Fruit fly (Drosophila melanogaster) whole organism, embryonic: ENCODE results near the gene abo.
A peak's percentile ranks its signal among the peaks of the same experiment; 100 is the strongest.

Source experiments
- ATbp ChIP-seq: fragments of 200-800 bp; sonication (Bioruptor generic); optimal IDR thresholded peaks from 2 replicates; lab custom pipeline; 2017; ENCODE audit warnings: missing biosample characterization, mild to moderate bottlenecking, missing genetic modification characterization, missing genetic modification reagents
- CG11560 ChIP-seq: fragments of 200-800 bp; sonication (Bioruptor generic); IDR thresholded peaks from 3 replicates; pipeline ENCODE4 v1.3.6; 2022; ENCODE audit warnings: missing biosample characterization, missing genetic modification characterization
- CG12155 ChIP-seq: fragments of 200-800 bp; sonication (Bioruptor generic); optimal IDR thresholded peaks from 3 replicates; lab custom pipeline; 2016; ENCODE audit warnings: missing biosample characterization, missing genetic modification characterization
- CG13424 ChIP-seq: fragments of 200-800 bp; sonication (Bioruptor generic); optimal IDR thresholded peaks from 2 replicates; lab custom pipeline; 2019; ENCODE audit warnings: missing biosample characterization, mild to moderate bottlenecking, missing genetic modification characterization, moderate library complexity
- CG1529 ChIP-seq: fragments of 200-800 bp; sonication (Bioruptor generic); optimal IDR thresholded peaks from 3 replicates; lab custom pipeline; 2018; ENCODE audit warnings: missing biosample characterization, missing genetic modification characterization
- CG17186 ChIP-seq: fragments of 200-800 bp; sonication (Bioruptor generic); optimal IDR thresholded peaks from 3 replicates; lab custom pipeline; 2017; ENCODE audit warnings: missing biosample characterization, missing genetic modification reagents, missing genetic modification characterization
- CG18476 ChIP-seq: fragments of 200-800 bp; sonication (Bioruptor generic); optimal IDR thresholded peaks from 2 replicates; lab custom pipeline; 2016; ENCODE audit warnings: missing biosample characterization, mild to moderate bottlenecking, missing genetic modification characterization
- CG18619 ChIP-seq: fragments of 200-800 bp; sonication (Bioruptor generic); optimal IDR thresholded peaks from 3 replicates; lab custom pipeline; 2017; ENCODE audit warnings: missing biosample characterization, mild to moderate bottlenecking, missing genetic modification characterization
- CG18764 ChIP-seq: fragments of 200-800 bp; sonication (Bioruptor generic); optimal IDR thresholded peaks from 3 replicates; lab custom pipeline; 2016; ENCODE audit warnings: missing biosample characterization, missing genetic modification characterization
- CG32767 ChIP-seq: fragments of 200-800 bp; sonication (Bioruptor generic); IDR thresholded peaks from 2 replicates; pipeline ENCODE4 v1.3.6; 2022; ENCODE audit warnings: missing biosample characterization, missing genetic modification characterization
- CG3281 ChIP-seq: fragments of 200-800 bp; sonication (Bioruptor generic); optimal IDR thresholded peaks from 3 replicates; lab custom pipeline; 2017; ENCODE audit warnings: missing biosample characterization, mild to moderate bottlenecking, missing genetic modification characterization
- CG5245 ChIP-seq: fragments of 200-800 bp; sonication (Bioruptor generic); optimal IDR thresholded peaks from 3 replicates; lab custom pipeline; 2016; ENCODE audit warnings: missing biosample characterization, missing genetic modification characterization
- CG6765 ChIP-seq: fragments of 200-800 bp; sonication (Bioruptor generic); optimal IDR thresholded peaks from 3 replicates; lab custom pipeline; 2017; ENCODE audit warnings: missing biosample characterization, mild to moderate bottlenecking, missing genetic modification characterization
- CG7786 ChIP-seq: fragments of 200-800 bp; sonication (Bioruptor generic); optimal IDR thresholded peaks from 2 replicates; lab custom pipeline; 2016; ENCODE audit warnings: missing biosample characterization, missing genetic modification characterization
- CG8359 ChIP-seq: fragments of 200-800 bp; sonication (Bioruptor generic); optimal IDR thresholded peaks from 2 replicates; lab custom pipeline; 2017; ENCODE audit warnings: missing biosample characterization, mild to moderate bottlenecking, missing genetic modification characterization, borderline replicate concordance
- CG8765 ChIP-seq: fragments of 200-800 bp; sonication (Bioruptor generic); IDR thresholded peaks from 2 replicates; pipeline ENCODE4 v1.3.6; 2022; ENCODE audit warnings: missing biosample characterization, missing genetic modification characterization
- CG9215 ChIP-seq: fragments of 200-800 bp; sonication (Bioruptor generic); IDR thresholded peaks from 2 replicates; pipeline ENCODE4 v1.3.6; 2022; ENCODE audit warnings: missing biosample characterization, missing genetic modification characterization
- CHES-1-like ChIP-seq: fragments of 200-800 bp; sonication (Bioruptor generic); optimal IDR thresholded peaks from 2 replicates; lab custom pipeline; 2016; ENCODE audit warnings: missing biosample characterization, missing genetic modification characterization
- Doc3 ChIP-seq: fragments of 200-800 bp; sonication (Bioruptor generic); IDR thresholded peaks from 3 replicates; pipeline ENCODE4 v1.3.6; 2022; ENCODE audit warnings: missing biosample characterization, missing genetic modification characterization; ENCODE audit not compliant: partially characterized antibody
- Drgx ChIP-seq: fragments of 200-800 bp; sonication (Bioruptor generic); IDR thresholded peaks from 2 replicates; pipeline ENCODE4 v1.3.6; 2022; ENCODE audit warnings: missing biosample characterization, missing genetic modification characterization
- HLHmδ ChIP-seq: fragments of 200-800 bp; sonication (Bioruptor generic); optimal IDR thresholded peaks from 2 replicates; lab custom pipeline; 2018; ENCODE audit warnings: missing biosample characterization, mild to moderate bottlenecking, missing genetic modification characterization, moderate library complexity
- Oli ChIP-seq: fragments of 200-800 bp; sonication (Bioruptor generic); optimal IDR thresholded peaks from 2 replicates; lab custom pipeline; 2018; ENCODE audit warnings: missing biosample characterization, mild to moderate bottlenecking, missing genetic modification characterization, moderate library complexity
- Ptx1 ChIP-seq: fragments of 200-800 bp; sonication (Bioruptor generic); IDR thresholded peaks from 2 replicates; pipeline ENCODE4 v1.3.6; 2022; ENCODE audit warnings: missing biosample characterization, missing genetic modification characterization
- TFAM ChIP-seq: fragments of 200-800 bp; sonication (Bioruptor generic); optimal IDR thresholded peaks from 2 replicates; lab custom pipeline; 2017; ENCODE audit warnings: missing biosample characterization, missing genetic modification characterization, inconsistent platforms
- chn ChIP-seq: fragments of 200-800 bp; sonication (Bioruptor generic); optimal IDR thresholded peaks from 2 replicates; lab custom pipeline; 2016; ENCODE audit warnings: missing biosample characterization, missing genetic modification characterization
- corto ChIP-seq: fragments of 200-800 bp; sonication (Bioruptor generic); optimal IDR thresholded peaks from 2 replicates; lab custom pipeline; 2016; ENCODE audit warnings: missing biosample characterization, mild to moderate bottlenecking, missing genetic modification characterization, moderate library complexity
- crol ChIP-seq: fragments of 200-800 bp; sonication (Bioruptor generic); IDR thresholded peaks from 2 replicates; pipeline ENCODE4 v1.3.6; 2022; ENCODE audit warnings: missing biosample characterization, missing genetic modification characterization
- dmrt11E ChIP-seq: fragments of 200-800 bp; sonication (Bioruptor generic); optimal IDR thresholded peaks from 3 replicates; lab custom pipeline; 2018; ENCODE audit warnings: missing biosample characterization, mild to moderate bottlenecking, missing genetic modification characterization, moderate library complexity
- fd96Cb ChIP-seq: fragments of 200-800 bp; sonication (Bioruptor generic); optimal IDR thresholded peaks from 2 replicates; lab custom pipeline; 2018; ENCODE audit warnings: missing biosample characterization, mild to moderate bottlenecking, missing genetic modification characterization, moderate library complexity
- gce ChIP-seq: fragments of 200-800 bp; sonication (Bioruptor generic); IDR thresholded peaks from 3 replicates; pipeline ENCODE4 v1.3.6; 2022; ENCODE audit warnings: missing biosample characterization, missing genetic modification characterization
- gcm2 ChIP-seq: fragments of 200-800 bp; sonication (Bioruptor generic); optimal IDR thresholded peaks from 2 replicates; lab custom pipeline; 2016; ENCODE audit warnings: missing biosample characterization, missing genetic modification characterization
- hkb ChIP-seq, 2 experiments: fragments of 200-800 bp in 1 of 2; fragments of >200 bp in 1 of 2; sonication (Bioruptor generic) in 1 of 2; IDR thresholded peaks in 1 of 2; optimal IDR thresholded peaks in 1 of 2; 2 replicates each; pipeline versions ENCODE4 v1.3.6 to Lab custom; 2017 to 2022; ENCODE audit warnings: missing biosample characterization in 1 of 2, missing genetic modification characterization in 1 of 2
- jigr1 ChIP-seq: fragments of 200-800 bp; sonication (Bioruptor generic); IDR thresholded peaks from 3 replicates; pipeline ENCODE4 v1.3.6; 2022; ENCODE audit warnings: missing biosample characterization, missing genetic modification characterization
- jing ChIP-seq: fragments of 200-800 bp; sonication (Bioruptor generic); optimal IDR thresholded peaks from 2 replicates; lab custom pipeline; 2018; ENCODE audit warnings: missing biosample characterization, mild to moderate bottlenecking, missing genetic modification characterization
- klu ChIP-seq: fragments of 200-800 bp; sonication (Bioruptor generic); IDR thresholded peaks from 2 replicates; pipeline ENCODE4 v1.3.6; 2022; ENCODE audit warnings: missing biosample characterization, missing genetic modification characterization
- mam ChIP-seq: fragments of 200-800 bp; sonication (Bioruptor generic); optimal IDR thresholded peaks from 3 replicates; lab custom pipeline; 2016; ENCODE audit warnings: missing biosample characterization, missing genetic modification characterization
- oc ChIP-seq: fragments of 200-800 bp; sonication (Bioruptor generic); optimal IDR thresholded peaks from 2 replicates; lab custom pipeline; 2018; ENCODE audit warnings: missing biosample characterization, mild to moderate bottlenecking, missing genetic modification characterization, moderate library complexity
- onecut ChIP-seq: fragments of 200-800 bp; sonication (Bioruptor generic); IDR thresholded peaks from 2 replicates; pipeline ENCODE4 v1.3.6; 2022; ENCODE audit warnings: missing biosample characterization, missing genetic modification characterization
- repo ChIP-seq: fragments of 200-800 bp; sonication (Bioruptor generic); optimal IDR thresholded peaks from 2 replicates; lab custom pipeline; 2016; ENCODE audit warnings: missing biosample characterization, missing genetic modification characterization
- ro ChIP-seq: fragments of 200-800 bp; sonication (Bioruptor generic); IDR thresholded peaks from 2 replicates; pipeline ENCODE4 v1.3.6; 2022; ENCODE audit warnings: missing biosample characterization, missing genetic modification characterization
- sc ChIP-seq, 3 experiments: fragments of >200 bp in 2 of 3; fragments of 200-800 bp in 1 of 3; sonication (Bioruptor generic) in 1 of 3; optimal IDR thresholded peaks; 2 replicates in 2 of 3; 3 replicates in 1 of 3; lab custom pipeline; 2017; ENCODE audit warnings: mild to moderate bottlenecking in 1 of 3, missing biosample characterization in 1 of 3, missing genetic modification characterization in 1 of 3, missing genetic modification reagents in 1 of 3
- sisA ChIP-seq: fragments of 200-800 bp; sonication (Bioruptor generic); IDR thresholded peaks from 2 replicates; pipeline ENCODE4 v1.3.6; 2022; ENCODE audit warnings: missing biosample characterization, missing genetic modification characterization
- stwl ChIP-seq: fragments of 200-800 bp; sonication (Bioruptor generic); optimal IDR thresholded peaks from 3 replicates; lab custom pipeline; 2018; ENCODE audit warnings: missing biosample characterization, mild to moderate bottlenecking, missing genetic modification characterization, moderate library complexity
- ttk ChIP-seq: fragments of 200-800 bp; sonication (Bioruptor generic); IDR thresholded peaks from 2 replicates; pipeline ENCODE4 v2.1.2; 2022; ENCODE audit warnings: missing biosample characterization, missing genetic modification characterization
- tup ChIP-seq: fragments of 200-800 bp; sonication (Bioruptor generic); optimal IDR thresholded peaks from 2 replicates; lab custom pipeline; 2016; ENCODE audit warnings: missing biosample characterization, mild to moderate bottlenecking, missing genetic modification characterization, moderate library complexity
- unc-4 ChIP-seq: fragments of 200-800 bp; sonication (Bioruptor generic); IDR thresholded peaks from 2 replicates; pipeline ENCODE4 v1.3.6; 2022; ENCODE audit warnings: missing biosample characterization, missing genetic modification characterization; ENCODE audit not compliant: partially characterized antibody
- unpg ChIP-seq: fragments of 200-800 bp; sonication (Bioruptor generic); optimal IDR thresholded peaks from 3 replicates; lab custom pipeline; 2018; ENCODE audit warnings: missing biosample characterization, mild to moderate bottlenecking, missing genetic modification characterization, moderate library complexity
- vvl ChIP-seq: fragments of 200-800 bp; sonication (Bioruptor generic); IDR thresholded peaks from 2 replicates; pipeline ENCODE4 v1.3.6; 2022; ENCODE audit warnings: missing biosample characterization, missing genetic modification characterization
- wek ChIP-seq: fragments of 200-800 bp; sonication (Bioruptor generic); optimal IDR thresholded peaks from 3 replicates; lab custom pipeline; 2018; ENCODE audit warnings: missing biosample characterization, mild to moderate bottlenecking, missing genetic modification characterization, moderate library complexity
- yki ChIP-seq: fragments of >200 bp; optimal IDR thresholded peaks from 3 replicates; lab custom pipeline; 2018
- zen ChIP-seq: fragments of 200-800 bp; sonication (Bioruptor generic); optimal IDR thresholded peaks from 3 replicates; lab custom pipeline; 2018; ENCODE audit warnings: missing biosample characterization, mild to moderate bottlenecking, missing genetic modification characterization, moderate library complexity

Gene abo

dm6 chr2L:10964493-10964892, 10.6 kb downstream of the abo start (continued):
- TF ChIP-seq jing (no peak), Ptx1 (GFP tag; lab: Robert Waterston, UW) (no peak), CG17186 (no peak), CG12155 (GFP tag; lab: Kevin White, UChicago) (no peak), klu (GFP tag; lab: Robert Waterston, UW) (no peak), sc (optimal IDR thresholded peaks at IDR 0.05; lab: Kevin White, UChicago) (no peak), sc (GFP tag; optimal IDR thresholded peaks at IDR 0.05; lab: Kevin White, UChicago) (no peak), CG18476 (GFP tag; lab: Kevin White, UChicago) (no peak), onecut (GFP tag; lab: Robert Waterston, UW) (0 out of 2 replicates have a peak, but pooled peaks have one; percentile 18), CG32767 (no peak), tup (GFP tag; lab: Kevin White, UChicago) (no peak), TFAM (no peak), mam (no peak), CG18619 (GFP tag; lab: Kevin White, UChicago) (no peak), ATbp (no peak), corto (GFP tag; lab: Kevin White, UChicago) (no peak), gce (no peak), ttk (GFP tag; lab: Robert Waterston, UW) (no peak), CG18764 (GFP tag; lab: Kevin White, UChicago) (no peak), vvl (GFP tag; lab: Robert Waterston, UW) (no peak), stwl (tag; lab: Kevin White, UChicago) (peak; percentile 93), chn (GFP tag; lab: Kevin White, UChicago) (no peak), dmrt11E (peak; percentile 24), CG8359 (GFP tag; lab: Kevin White, UChicago) (no peak), Drgx (GFP tag; lab: Robert Waterston, UW) (no peak), gcm2 (GFP tag; lab: Kevin White, UChicago) (no peak), CG6765 (GFP tag; lab: Kevin White, UChicago) (no peak), CG7786 (no peak), unpg (GFP tag; lab: Kevin White, UChicago) (no peak), sisA (GFP tag; lab: Robert Waterston, UW) (no peak), crol (no peak), CG11560 (no peak), HLHmδ (GFP tag; lab: Kevin White, UChicago) (no peak), CG1529 (GFP tag; lab: Kevin White, UChicago) (no peak), yki (lab: Kevin White, UChicago) (no peak), ro (no peak), oc (no peak), Doc3 (GFP tag; lab: Robert Waterston, UW) (no peak), CG8765 (no peak), CG13424 (tag; lab: Kevin White, UChicago) (peak; percentile 32), unc-4 (GFP tag; lab: Robert Waterston, UW) (no peak), CG5245 (GFP tag; lab: Kevin White, UChicago) (no peak), zen (tag; lab: Kevin White, UChicago) (peak; percentile 59), fd96Cb (tag; lab: Kevin White, UChicago) (no peak), repo (GFP tag; lab: Kevin White, UChicago) (no peak), CHES-1-like (GFP tag; lab: Kevin White, UChicago) (no peak), CG9215 (GFP tag; lab: Robert Waterston, UW) (no peak), CG3281 (GFP tag; lab: Kevin White, UChicago) (no peak), jigr1 (GFP tag; lab: Robert Waterston, UW) (no peak), Oli (tag; lab: Kevin White, UChicago) (no peak), wek (GFP tag; lab: Kevin White, UChicago) (no peak), hkb (optimal IDR thresholded peaks at IDR 0.05; lab: Kevin White, UChicago) (no peak), hkb (GFP tag; IDR thresholded peaks at IDR 0.05; lab: Robert Waterston, UW) (no peak)
